Fruit fly (Drosophila melanogaster): ENCODE results near the gene CG13855.

The CG13855 gene

DNA sequence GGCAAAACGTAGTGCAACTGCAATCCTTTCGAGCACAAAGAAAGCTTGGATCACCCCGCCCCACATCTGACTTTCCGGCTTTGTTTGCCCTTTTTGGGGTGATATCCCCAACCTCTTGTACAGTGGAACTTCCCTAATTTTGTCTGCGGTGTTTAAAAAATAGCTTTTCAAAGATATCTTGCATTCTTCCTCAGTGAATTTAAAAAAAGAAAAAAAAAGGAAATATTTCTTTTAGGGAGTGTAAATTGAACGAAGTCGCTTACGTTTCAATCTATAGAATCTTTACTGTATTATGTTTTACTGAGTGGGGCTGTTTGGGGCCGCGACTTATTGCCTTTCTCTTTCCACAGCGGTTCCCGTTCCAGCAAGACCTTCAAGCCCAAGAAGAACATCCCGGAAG, 15.9 kb downstream of the CG13855 start (continued):
- TF ChIP-seq CG10654 (GFP tag; optimal IDR thresholded peaks at IDR 0.05) (peak; percentile 3), CG11695 (GFP tag; IDR thresholded peaks at IDR 0.05) (peak; percentile 69), Ssrp (tag; optimal IDR thresholded peaks at IDR 0.05) (peak; percentile 43), kni (GFP tag; optimal IDR thresholded peaks at IDR 0.05) (no peak), Hr51 (GFP tag; optimal IDR thresholded peaks at IDR 0.05) (no peak), HLH54F (GFP tag; optimal IDR thresholded peaks at IDR 0.05) (peak; percentile 27), CG15514 (GFP tag; optimal IDR thresholded peaks at IDR 0.05) (peak; percentile 12), ase (GFP tag; IDR thresholded peaks at IDR 0.05) (peak; percentile 56; the same call in 1 of the 3 replicates), chn (GFP tag; optimal IDR thresholded peaks at IDR 0.05) (peak; percentile 39), CG32532 (GFP tag; IDR thresholded peaks at IDR 0.05) (peak; percentile 85), CG11247 (GFP tag; IDR thresholded peaks at IDR 0.05) (peak; percentile 63; the same call in 1 of the 2 replicates), Atf6 (GFP tag; IDR thresholded peaks at IDR 0.05) (peak; percentile 80), CG1024 (GFP tag; IDR thresholded peaks at IDR 0.05) (no peak), Nf-YA (GFP tag; IDR thresholded peaks at IDR 0.05) (0 out of 2 replicates have a peak, but pooled peaks have one; percentile 28), tin (GFP tag; optimal IDR thresholded peaks at IDR 0.05) (peak; percentile 59), Trl (optimal IDR thresholded peaks at IDR 0.05) (no peak), Trl (GFP tag; optimal IDR thresholded peaks at IDR 0.05) (peak; percentile 29), lov (optimal IDR thresholded peaks at IDR 0.05) (no peak), lov (GFP tag; IDR thresholded peaks at IDR 0.05) (no peak), Dbx (GFP tag; IDR thresholded peaks at IDR 0.05) (peak; percentile 70; the same call in 2 of the 3 replicates), prd (optimal IDR thresholded peaks at IDR 0.05) (no peak), prd (GFP tag; IDR thresholded peaks at IDR 0.05) (peak; percentile 82), fu2 (GFP tag; optimal IDR thresholded peaks at IDR 0.05) (peak; percentile 18), E2f2 (GFP tag; IDR thresholded peaks at IDR 0.05) (peak; percentile 36), gem (tag; optimal IDR thresholded peaks at IDR 0.05) (no peak), grn (GFP tag; optimal IDR thresholded peaks at IDR 0.05) (no peak), crc (GFP tag; optimal IDR thresholded peaks at IDR 0.05) (peak; percentile 73), repo (GFP tag; optimal IDR thresholded peaks at IDR 0.05) (peak; percentile 51), mam (GFP tag; optimal IDR thresholded peaks at IDR 0.05) (peak; percentile 74), grau (tag; optimal IDR thresholded peaks at IDR 0.05) (peak; percentile 89), kay (GFP tag; optimal IDR thresholded peaks at IDR 0.05) (peak; percentile 26), CG2199 (GFP tag; IDR thresholded peaks at IDR 0.05) (no peak), CG11085 (GFP tag; IDR thresholded peaks at IDR 0.05) (peak; percentile 69), caup (GFP tag; optimal IDR thresholded peaks at IDR 0.05; ENCODE audit: severe bottlenecking) (peak; percentile 33), CG14965 (GFP tag; optimal IDR thresholded peaks at IDR 0.05; ENCODE audit: borderline replicate concordance) (no peak), CG12391 (tag; optimal IDR thresholded peaks at IDR 0.05) (peak; percentile 53), CG8089 (GFP tag; optimal IDR thresholded peaks at IDR 0.05) (peak; percentile 38), CG11093 (GFP tag; IDR thresholded peaks at IDR 0.05) (peak; percentile 53; the same call in 1 of the 3 replicates), unpg (GFP tag; optimal IDR thresholded peaks at IDR 0.05) (peak; percentile 73), CG8359 (GFP tag; optimal IDR thresholded peaks at IDR 0.05; ENCODE audit: borderline replicate concordance) (no peak), Bteb2 (GFP tag; optimal IDR thresholded peaks at IDR 0.05) (peak; percentile 34), Xbp1 (GFP tag; optimal IDR thresholded peaks at IDR 0.05) (peak; percentile 68), CG18476 (GFP tag; optimal IDR thresholded peaks at IDR 0.05) (peak; percentile 0), Hr78 (GFP tag; optimal IDR thresholded peaks at IDR 0.05) (no peak), salm (tag; optimal IDR thresholded peaks at IDR 0.05) (peak; percentile 17), CG12236 (GFP tag; optimal IDR thresholded peaks at IDR 0.05) (no peak), CG12219 (GFP tag; optimal IDR thresholded peaks at IDR 0.05) (no peak), jing (GFP tag; optimal IDR thresholded peaks at IDR 0.05) (no peak), CG6272 (GFP tag; IDR thresholded peaks at IDR 0.05) (0 out of 2 replicates have a peak, but pooled peaks have one; percentile 48), ssp (GFP tag; IDR thresholded peaks at IDR 0.05) (peak; percentile 51), Ets65A (GFP tag) (no peak), klu (GFP tag; IDR thresholded peaks at IDR 0.05) (peak; percentile 66)
